Fruit fly (Drosophila melanogaster) whole organism, embryonic: ENCODE data around the gene CG11726.

Source experiments
- Adf1 ChIP-seq: fragments of 200-800 bp; sonication (Bioruptor generic); IDR thresholded peaks from 2 replicates; pipeline ENCODE4 v1.3.6; 2022; ENCODE audit warnings: missing biosample characterization, missing genetic modification characterization
- CG12155 ChIP-seq: fragments of 200-800 bp; sonication (Bioruptor generic); optimal IDR thresholded peaks from 3 replicates; lab custom pipeline; 2016; ENCODE audit warnings: missing biosample characterization, missing genetic modification characterization
- CG13296 ChIP-seq: fragments of 200-800 bp; sonication (Bioruptor generic); optimal IDR thresholded peaks from 3 replicates; lab custom pipeline; 2018; ENCODE audit warnings: missing biosample characterization, mild to moderate bottlenecking, missing genetic modification characterization
- CG13624 ChIP-seq: fragments of 200-800 bp; sonication (Bioruptor generic); optimal IDR thresholded peaks from 2 replicates; lab custom pipeline; 2016; ENCODE audit warnings: missing biosample characterization, missing genetic modification characterization
- CG17385 ChIP-seq: fragments of 200-800 bp; sonication (Bioruptor generic); optimal IDR thresholded peaks from 3 replicates; lab custom pipeline; 2018; ENCODE audit warnings: missing biosample characterization, mild to moderate bottlenecking, missing genetic modification characterization
- CG17802 ChIP-seq: fragments of 200-800 bp; sonication (Bioruptor generic); optimal IDR thresholded peaks from 2 replicates; lab custom pipeline; 2018; ENCODE audit warnings: missing biosample characterization, mild to moderate bottlenecking, missing genetic modification characterization, moderate library complexity
- CG18011 ChIP-seq: fragments of 200-800 bp; sonication (Bioruptor generic); optimal IDR thresholded peaks from 2 replicates; lab custom pipeline; 2017; ENCODE audit warnings: missing biosample characterization, missing genetic modification characterization, mild to moderate bottlenecking, moderate library complexity, missing genotype
- CG4282 ChIP-seq: fragments of 200-800 bp; sonication (Bioruptor generic); optimal IDR thresholded peaks from 2 replicates; lab custom pipeline; 2016; ENCODE audit warnings: missing biosample characterization, missing genetic modification characterization
- CG43689 ChIP-seq: fragments of 200-800 bp; sonication (Bioruptor generic); IDR thresholded peaks from 2 replicates; pipeline ENCODE4 v1.3.6; 2022; ENCODE audit warnings: missing biosample characterization, missing genetic modification characterization
- CG5245 ChIP-seq: fragments of 200-800 bp; sonication (Bioruptor generic); optimal IDR thresholded peaks from 3 replicates; lab custom pipeline; 2016; ENCODE audit warnings: missing biosample characterization, missing genetic modification characterization
- CG6683 ChIP-seq: fragments of 200-800 bp; sonication (Bioruptor generic); optimal IDR thresholded peaks from 2 replicates; lab custom pipeline; 2017; ENCODE audit warnings: missing biosample characterization, mild to moderate bottlenecking, missing genetic modification characterization, missing genetic modification reagents
- CG7357 ChIP-seq: fragments of 200-800 bp; sonication (Bioruptor generic); IDR thresholded peaks from 3 replicates; pipeline ENCODE4 v1.3.6; 2022; ENCODE audit warnings: missing biosample characterization, missing genetic modification characterization
- CG7928 ChIP-seq: fragments of 200-800 bp; sonication (Bioruptor generic); optimal IDR thresholded peaks from 2 replicates; lab custom pipeline; 2017; ENCODE audit warnings: missing biosample characterization, mild to moderate bottlenecking, missing genetic modification characterization
- CG8290 ChIP-seq, 3 experiments: fragments of 200-800 bp; sonication (Bioruptor generic); optimal IDR thresholded peaks; 2 replicates each; lab custom pipeline; 2016 to 2019; ENCODE audit warnings: missing biosample characterization in 3 of 3, missing genetic modification characterization in 3 of 3, mild to moderate bottlenecking in 2 of 3, moderate library complexity in 1 of 3
- Doc2 ChIP-seq: fragments of 200-800 bp; sonication (Bioruptor generic); IDR thresholded peaks from 2 replicates; pipeline ENCODE4 v1.3.6; 2022; ENCODE audit warnings: missing biosample characterization, missing genetic modification characterization
- Dp ChIP-seq: fragments of 200-800 bp; sonication (Bioruptor generic); optimal IDR thresholded peaks from 2 replicates; lab custom pipeline; 2018; ENCODE audit warnings: missing biosample characterization, mild to moderate bottlenecking, missing genetic modification characterization, moderate library complexity
- E2f1 ChIP-seq: fragments of 200-800 bp; sonication (Bioruptor generic); IDR thresholded peaks from 2 replicates; pipeline ENCODE4 v1.3.6; 2022; ENCODE audit warnings: missing biosample characterization, missing genetic modification characterization
- GATAe ChIP-seq: fragments of 200-800 bp; sonication (Bioruptor generic); conservative IDR thresholded peaks from 2 replicates; pipeline ENCODE4 v1.3.6; 2022; ENCODE audit warnings: missing biosample characterization, missing genetic modification characterization
- HLH4C ChIP-seq: fragments of 200-800 bp; sonication (Bioruptor generic); IDR thresholded peaks from 3 replicates; pipeline ENCODE4 v1.3.6; 2022; ENCODE audit warnings: missing biosample characterization, missing genetic modification characterization; ENCODE audit not compliant: partially characterized antibody
- Hey ChIP-seq: fragments of 200-800 bp; sonication (Bioruptor generic); optimal IDR thresholded peaks from 3 replicates; lab custom pipeline; 2018; ENCODE audit warnings: missing biosample characterization, mild to moderate bottlenecking, missing genetic modification characterization
- Hmx ChIP-seq: fragments of 200-800 bp; sonication (Bioruptor generic); optimal IDR thresholded peaks from 2 replicates; lab custom pipeline; 2016; ENCODE audit warnings: missing biosample characterization, missing genetic modification characterization
- Optix ChIP-seq: fragments of 200-800 bp; sonication (Bioruptor generic); IDR thresholded peaks from 3 replicates; pipeline ENCODE4 v1.3.6; 2022; ENCODE audit warnings: missing biosample characterization, missing genetic modification characterization
- Ptx1 ChIP-seq: fragments of 200-800 bp; sonication (Bioruptor generic); IDR thresholded peaks from 2 replicates; pipeline ENCODE4 v1.3.6; 2022; ENCODE audit warnings: missing biosample characterization, missing genetic modification characterization
- Side ChIP-seq: fragments of 200-800 bp; sonication (Bioruptor generic); optimal IDR thresholded peaks from 2 replicates; lab custom pipeline; 2016; ENCODE audit warnings: missing biosample characterization, missing genetic modification characterization
- Sox100B ChIP-seq: fragments of 200-800 bp; sonication (Bioruptor generic); optimal IDR thresholded peaks from 3 replicates; lab custom pipeline; 2018; ENCODE audit warnings: missing biosample characterization, mild to moderate bottlenecking, missing genetic modification characterization
- Ssrp ChIP-seq: fragments of 200-800 bp; sonication (Bioruptor generic); optimal IDR thresholded peaks from 2 replicates; lab custom pipeline; 2018; ENCODE audit warnings: missing biosample characterization, mild to moderate bottlenecking, missing genetic modification characterization, moderate library complexity
- al ChIP-seq: fragments of 200-800 bp; sonication (Bioruptor generic); IDR thresholded peaks from 2 replicates; pipeline ENCODE4 v1.3.6; 2022; ENCODE audit warnings: missing biosample characterization, missing genetic modification characterization
- ash1 ChIP-seq: fragments of 200-800 bp; sonication (Bioruptor generic); optimal IDR thresholded peaks from 2 replicates; lab custom pipeline; 2018; ENCODE audit warnings: missing biosample characterization, mild to moderate bottlenecking, missing genetic modification characterization
- chm ChIP-seq: fragments of 200-800 bp; sonication (Bioruptor generic); IDR thresholded peaks from 2 replicates; pipeline ENCODE4 v1.3.6; 2022; ENCODE audit warnings: missing biosample characterization, missing genetic modification characterization
- crc ChIP-seq: fragments of 200-800 bp; sonication (Bioruptor generic); optimal IDR thresholded peaks from 2 replicates; lab custom pipeline; 2016; ENCODE audit warnings: missing biosample characterization, missing genetic modification characterization
- croc ChIP-seq: fragments of 200-800 bp; sonication (Bioruptor generic); conservative IDR thresholded peaks from 3 replicates; pipeline ENCODE4 v1.3.6; 2022; ENCODE audit warnings: missing biosample characterization, missing genetic modification characterization
- disco-r ChIP-seq: fragments of 200-800 bp; sonication (Bioruptor generic); optimal IDR thresholded peaks from 2 replicates; lab custom pipeline; 2016; ENCODE audit warnings: missing biosample characterization, missing genetic modification characterization
- esg ChIP-seq: fragments of 200-800 bp; sonication (Bioruptor generic); conservative IDR thresholded peaks from 2 replicates; pipeline ENCODE4 v1.3.6; 2022; ENCODE audit warnings: missing biosample characterization, missing genetic modification characterization
- fd64A ChIP-seq: fragments of 200-800 bp; sonication (Bioruptor generic); optimal IDR thresholded peaks from 3 replicates; lab custom pipeline; 2018; ENCODE audit warnings: missing biosample characterization, mild to moderate bottlenecking, missing genetic modification characterization
- gem ChIP-seq: fragments of 200-800 bp; sonication (Bioruptor generic); optimal IDR thresholded peaks from 2 replicates; lab custom pipeline; 2019; ENCODE audit warnings: missing biosample characterization, mild to moderate bottlenecking, missing genetic modification characterization, moderate library complexity
- jing ChIP-seq: fragments of 200-800 bp; sonication (Bioruptor generic); optimal IDR thresholded peaks from 2 replicates; lab custom pipeline; 2018; ENCODE audit warnings: missing biosample characterization, mild to moderate bottlenecking, missing genetic modification characterization
- nmo ChIP-seq: fragments of 200-800 bp; sonication (Bioruptor generic); optimal IDR thresholded peaks from 2 replicates; lab custom pipeline; 2018; ENCODE audit warnings: missing biosample characterization, mild to moderate bottlenecking, missing genetic modification characterization, moderate library complexity
- peb ChIP-seq: fragments of 200-800 bp; sonication (Bioruptor generic); IDR thresholded peaks from 2 replicates; pipeline ENCODE4 v1.3.6; 2022; ENCODE audit warnings: missing biosample characterization, missing genetic modification characterization
- pros ChIP-seq: fragments of 200-800 bp; sonication (Bioruptor generic); optimal IDR thresholded peaks from 3 replicates; lab custom pipeline; 2019; ENCODE audit warnings: missing biosample characterization, mild to moderate bottlenecking, missing genetic modification characterization, moderate library complexity
- rib ChIP-seq: fragments of 200-800 bp; sonication (Bioruptor generic); IDR thresholded peaks from 2 replicates; pipeline ENCODE4 v1.3.6; 2022; ENCODE audit warnings: missing biosample characterization, missing genetic modification characterization
- run ChIP-seq: fragments of 200-800 bp; sonication (Bioruptor generic); optimal IDR thresholded peaks from 3 replicates; lab custom pipeline; 2018; ENCODE audit warnings: missing biosample characterization, mild to moderate bottlenecking, missing genetic modification characterization
- sens-2 ChIP-seq: fragments of 200-800 bp; sonication (Bioruptor generic); IDR thresholded peaks from 2 replicates; pipeline ENCODE4 v1.3.6; 2022; ENCODE audit warnings: missing biosample characterization, missing genetic modification characterization
- sim ChIP-seq: fragments of 200-800 bp; sonication (Bioruptor generic); IDR thresholded peaks from 2 replicates; pipeline ENCODE4 v1.3.6; 2022; ENCODE audit warnings: missing biosample characterization, missing genetic modification characterization
- tgo ChIP-seq: fragments of 200-800 bp; sonication (Bioruptor generic); IDR thresholded peaks from 3 replicates; pipeline ENCODE4 v1.3.6; 2022; ENCODE audit warnings: missing biosample characterization, missing genetic modification characterization
- tio ChIP-seq: fragments of 200-800 bp; sonication (Bioruptor generic); optimal IDR thresholded peaks from 2 replicates; lab custom pipeline; 2017; ENCODE audit warnings: missing biosample characterization, missing genetic modification characterization, inconsistent platforms
- tna ChIP-seq: fragments of 200-800 bp; sonication (Bioruptor generic); IDR thresholded peaks from 2 replicates; pipeline ENCODE4 v1.3.6; 2022; ENCODE audit warnings: missing biosample characterization, missing genetic modification characterization; ENCODE audit not compliant: partially characterized antibody
- wdn ChIP-seq: fragments of 200-800 bp; sonication (Bioruptor generic); IDR thresholded peaks from 2 replicates; pipeline ENCODE4 v1.3.6; 2022; ENCODE audit warnings: missing biosample characterization, missing genetic modification characterization
- wek ChIP-seq: fragments of 200-800 bp; sonication (Bioruptor generic); optimal IDR thresholded peaks from 3 replicates; lab custom pipeline; 2018; ENCODE audit warnings: missing biosample characterization, mild to moderate bottlenecking, missing genetic modification characterization, moderate library complexity

The CG11726 gene

dm6 chr3L:11350680-11351665 lies 43.5 kb upstream of the CG11726 start (continued):
- no peak for TF ChIP-seq CG4282 (GFP tag; lab: Kevin White, UChicago)
- TF ChIP-seq tna (GFP tag; lab: Robert Waterston, UW) = no peak
- peak; percentile 44; the same call in 1 of the 2 replicates for TF ChIP-seq Ptx1 (GFP tag; lab: Robert Waterston, UW)
- TF ChIP-seq tgo (GFP tag; lab: Robert Waterston, UW) = peak; percentile 34; the same call in 2 of the 3 replicates
- peak; percentile 55 for TF ChIP-seq CG12155 (GFP tag; lab: Kevin White, UChicago)
- peak; percentile 3 for TF ChIP-seq wek (GFP tag; lab: Kevin White, UChicago)
- no peak for TF ChIP-seq wdn (GFP tag; lab: Robert Waterston, UW)
- no peak for TF ChIP-seq Dp (GFP tag; lab: Kevin White, UChicago)
- TF ChIP-seq nmo (GFP tag; lab: Kevin White, UChicago) = peak; percentile 87
- peak; percentile 20 for TF ChIP-seq ash1 (GFP tag; lab: Kevin White, UChicago)
- TF ChIP-seq croc (GFP tag; lab: Robert Waterston, UW) = no peak
- TF ChIP-seq tio (GFP tag; lab: Kevin White, UChicago) = peak; percentile 79
- no peak for TF ChIP-seq CG6683 (GFP tag; lab: Kevin White, UChicago)
- peak; percentile 66 for TF ChIP-seq Sox100B
- 0 out of 2 replicates have a peak, but pooled peaks have one; percentile 16 for TF ChIP-seq E2f1
- no peak for TF ChIP-seq jing (GFP tag; lab: Kevin White, UChicago)
- TF ChIP-seq esg = peak; percentile 65
- no peak for TF ChIP-seq crc
- no peak for TF ChIP-seq sim (GFP tag; lab: Robert Waterston, UW)
- no peak for TF ChIP-seq Doc2 (GFP tag; lab: Robert Waterston, UW)
- TF ChIP-seq fd64A = peak; percentile 33
- TF ChIP-seq CG17802 (tag; lab: Kevin White, UChicago) = no peak
- no peak for TF ChIP-seq CG18011 (GFP tag; lab: Kevin White, UChicago)
- peak; percentile 76 for TF ChIP-seq gem
- TF ChIP-seq CG13624 (GFP tag; lab: Kevin White, UChicago) = peak; percentile 31
- TF ChIP-seq peb = no peak
- TF ChIP-seq CG13296 (GFP tag; lab: Kevin White, UChicago) = peak; percentile 13
- no peak for TF ChIP-seq Side (GFP tag; lab: Kevin White, UChicago)
- peak; percentile 55 for TF ChIP-seq CG17385 (GFP tag; lab: Kevin White, UChicago)
- TF ChIP-seq Hey (tag; lab: Kevin White, UChicago) = no peak
- TF ChIP-seq rib (GFP tag; lab: Robert Waterston, UW) = no peak
- peak; percentile 33; the same call in 1 of the 2 replicates for TF ChIP-seq Adf1 (GFP tag; lab: Robert Waterston, UW)
- TF ChIP-seq CG5245 = peak; percentile 21
- peak; percentile 69 for TF ChIP-seq chm (GFP tag; lab: Robert Waterston, UW)
- TF ChIP-seq HLH4C = no peak
- peak; percentile 1 for TF ChIP-seq CG8290 (GFP tag; optimal IDR thresholded peaks at IDR 0.05; lab: Kevin White, UChicago)
- TF ChIP-seq CG8290 (tag; optimal IDR thresholded peaks at IDR 0.05; lab: Kevin White, UChicago) = peak in 1 of 2 experiments; percentile 90
- TF ChIP-seq Ssrp (tag; lab: Kevin White, UChicago) = peak; percentile 67
- peak; percentile 38 for TF ChIP-seq run (tag; lab: Kevin White, UChicago)
- no peak; the same call in 1 of the 2 replicates for TF ChIP-seq al (GFP tag; lab: Robert Waterston, UW)
- 0 out of 3 replicates have a peak, but pooled peaks have one; percentile 12 for TF ChIP-seq CG7357 (GFP tag; lab: Robert Waterston, UW)
- TF ChIP-seq CG43689 (GFP tag; lab: Robert Waterston, UW) = no peak
- no peak for TF ChIP-seq GATAe
- no peak; the same call in 1 of the 2 replicates for TF ChIP-seq sens-2 (GFP tag; lab: Robert Waterston, UW)
- TF ChIP-seq Optix (GFP tag; lab: Robert Waterston, UW) = 0 out of 3 replicates have a peak, but pooled peaks have one; percentile 25
- peak; percentile 92 for TF ChIP-seq CG7928 (GFP tag; lab: Kevin White, UChicago)
- TF ChIP-seq disco-r (GFP tag; lab: Kevin White, UChicago) = no peak
- TF ChIP-seq Hmx (GFP tag; lab: Kevin White, UChicago) = no peak
- no peak for TF ChIP-seq pros (GFP tag; lab: Kevin White, UChicago)
